Worm (Caenorhabditis elegans): Measurements from ENCODE around the gene C15H9.3.
A peak's percentile ranks its signal among the peaks of the same experiment; 100 is the strongest.

Gene C15H9.3

DNA sequence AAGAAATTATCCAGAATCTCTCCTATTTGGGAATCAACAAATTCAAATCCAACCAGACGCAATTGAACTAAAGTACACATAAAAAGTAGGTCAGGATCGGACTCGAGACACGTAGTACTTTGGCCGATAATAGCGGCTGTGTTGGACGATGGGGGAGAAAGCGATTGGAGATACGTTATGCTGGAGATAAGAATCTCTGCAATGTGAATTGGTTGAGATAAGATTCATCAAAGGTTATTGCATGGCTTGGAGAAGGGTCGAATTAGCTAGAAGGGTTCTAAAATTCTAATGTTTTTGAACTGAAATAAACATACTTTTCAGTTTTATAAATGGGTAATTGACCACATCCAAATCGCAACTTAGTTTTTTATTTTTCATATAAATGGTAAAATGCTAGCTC lies 23.1 kb upstream of the C15H9.3 start:
- no peak for TF ChIP-seq ceh-43 (GFP tag; optimal IDR thresholded peaks at IDR 0.05)
- no peak for TF ChIP-seq elt-3 (tag; optimal IDR thresholded peaks at IDR 0.05)
- peak; percentile 77 for TF ChIP-seq ham-2 (GFP tag; optimal IDR thresholded peaks at IDR 0.05)
- TF ChIP-seq nhr-76 (tag; optimal IDR thresholded peaks at IDR 0.05) = no peak
- no peak for TF ChIP-seq lin-13 (tag; optimal IDR thresholded peaks at IDR 0.05)
- TF ChIP-seq drap-1 (GFP tag; optimal IDR thresholded peaks at IDR 0.05) = no peak
- no peak for TF ChIP-seq snpc-4 (tag; optimal IDR thresholded peaks at IDR 0.05)
- no peak for TF ChIP-seq lsy-2 (tag; optimal IDR thresholded peaks at IDR 0.05)
- TF ChIP-seq ces-1 (GFP tag; optimal IDR thresholded peaks at IDR 0.05) = no peak
- peak; percentile 98 for TF ChIP-seq elt-1 (tag; optimal IDR thresholded peaks at IDR 0.05; ENCODE audit: borderline replicate concordance, insufficient read depth)
- TF ChIP-seq nhr-2 (tag; optimal IDR thresholded peaks at IDR 0.05) = peak; percentile 31
- TF ChIP-seq zip-8 (tag; optimal IDR thresholded peaks at IDR 0.05) = no peak
- no peak for TF ChIP-seq sptf-1 (tag; optimal IDR thresholded peaks at IDR 0.05)
- TF ChIP-seq lin-32 (GFP tag; optimal IDR thresholded peaks at IDR 0.05) = no peak
- TF ChIP-seq cnd-1 (tag; optimal IDR thresholded peaks at IDR 0.05) = no peak
- TF ChIP-seq blmp-1 (tag; optimal IDR thresholded peaks at IDR 0.05) = no peak

DNA sequence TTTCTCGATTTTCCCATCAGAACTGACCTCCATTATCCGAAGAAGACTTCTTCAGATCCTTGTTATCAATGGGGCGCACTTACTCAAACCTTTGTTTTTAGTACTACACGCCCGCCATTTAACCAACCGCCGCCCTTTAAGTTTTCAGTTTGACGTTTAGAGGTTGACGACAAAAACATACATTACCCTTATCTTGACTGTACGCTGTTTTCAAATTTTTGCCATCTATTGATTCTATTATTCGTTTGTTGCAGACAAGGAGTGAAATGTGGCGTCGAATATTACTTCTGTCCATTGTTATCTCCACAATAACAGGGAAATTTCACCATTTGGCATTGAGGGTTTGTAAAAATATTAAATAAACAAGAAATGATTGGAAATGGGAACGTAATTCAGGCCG lies 22.6 kb upstream of the C15H9.3 start, which contains the start of gene C15H9.5:
Gene C15H9.5 (plus strand): TSS at position 255 of the 400 bp plus-strand sequence.
- TF ChIP-seq mab-5 (tag; optimal IDR thresholded peaks at IDR 0.05) = no peak
- TF ChIP-seq nhr-12 (tag; optimal IDR thresholded peaks at IDR 0.05) = no peak
- no peak for TF ChIP-seq ceh-83 (GFP tag; optimal IDR thresholded peaks at IDR 0.05)
- no peak for TF ChIP-seq sem-2 (GFP tag; optimal IDR thresholded peaks at IDR 0.05)
- no peak for TF ChIP-seq unc-39 (tag; optimal IDR thresholded peaks at IDR 0.05)
- no peak for TF ChIP-seq lin-32 (GFP tag; optimal IDR thresholded peaks at IDR 0.05)
- TF ChIP-seq mep-1 (tag; optimal IDR thresholded peaks at IDR 0.05) = no peak
- no peak for TF ChIP-seq pha-4 (tag; optimal IDR thresholded peaks at IDR 0.05)
- TF ChIP-seq nhr-2 (tag; optimal IDR thresholded peaks at IDR 0.05) = no peak
- no peak for TF ChIP-seq ham-2 (GFP tag; optimal IDR thresholded peaks at IDR 0.05)
- no peak for TF ChIP-seq ces-1 (GFP tag; optimal IDR thresholded peaks at IDR 0.05)
- TF ChIP-seq ztf-11 (tag; optimal IDR thresholded peaks at IDR 0.05) = no peak
- TF ChIP-seq nhr-237 (tag; optimal IDR thresholded peaks at IDR 0.05) = no peak
- no peak for TF ChIP-seq mls-2 (tag; optimal IDR thresholded peaks at IDR 0.05)
- no peak for TF ChIP-seq drap-1 (GFP tag; optimal IDR thresholded peaks at IDR 0.05)
- no peak for TF ChIP-seq zip-8 (tag; optimal IDR thresholded peaks at IDR 0.05)
- no peak for TF ChIP-seq ceh-43 (GFP tag; optimal IDR thresholded peaks at IDR 0.05)

DNA sequence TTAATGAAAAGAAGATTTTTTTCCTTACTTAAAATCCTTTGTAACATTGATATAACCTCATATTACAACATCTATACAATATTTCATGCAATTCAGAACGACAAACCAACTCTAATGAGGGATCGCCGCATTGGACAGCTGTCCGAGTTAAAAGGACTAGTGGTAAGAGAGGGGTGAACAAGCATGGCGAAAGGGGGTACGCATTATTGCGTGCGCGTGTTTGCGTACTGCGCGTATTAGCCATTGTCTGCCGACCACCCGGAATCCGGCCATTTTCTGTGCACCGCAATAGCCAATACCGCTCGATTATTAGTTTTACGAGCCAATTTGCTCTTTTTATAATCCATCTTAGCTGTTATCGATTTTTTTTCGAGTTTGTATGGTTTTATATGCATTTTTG lies 18.1 kb upstream of the C15H9.3 start, which contains the start of gene C15H9.4:
Gene C15H9.4 (plus strand): TSS at position 93 of the 400 bp plus-strand sequence.
- TF ChIP-seq sem-2 (GFP tag; optimal IDR thresholded peaks at IDR 0.05) = peak; percentile 26
- peak; percentile 57 for TF ChIP-seq lin-13 (tag; optimal IDR thresholded peaks at IDR 0.05)
- no peak for TF ChIP-seq lin-32 (GFP tag; optimal IDR thresholded peaks at IDR 0.05)
- TF ChIP-seq ces-1 (GFP tag; optimal IDR thresholded peaks at IDR 0.05) = peak; percentile 71
- TF ChIP-seq cnd-1 (tag; optimal IDR thresholded peaks at IDR 0.05) = peak; percentile 84
- peak; percentile 3 for TF ChIP-seq elt-1 (tag; optimal IDR thresholded peaks at IDR 0.05; ENCODE audit: borderline replicate concordance, insufficient read depth)
- TF ChIP-seq ceh-39 (tag; optimal IDR thresholded peaks at IDR 0.05) = peak; percentile 2
- peak; percentile 62 for TF ChIP-seq pha-4 (tag; optimal IDR thresholded peaks at IDR 0.05)
- TF ChIP-seq tbx-8 (GFP tag; optimal IDR thresholded peaks at IDR 0.05) = no peak
- TF ChIP-seq hlh-1 (tag; optimal IDR thresholded peaks at IDR 0.05) = peak; percentile 73
- TF ChIP-seq ham-2 (GFP tag; optimal IDR thresholded peaks at IDR 0.05) = peak; percentile 88
- TF ChIP-seq unc-62 (GFP tag; optimal IDR thresholded peaks at IDR 0.05) = no peak
- TF ChIP-seq unc-39 (tag; optimal IDR thresholded peaks at IDR 0.05) = no peak
- peak; percentile 70 for TF ChIP-seq mls-2 (tag; optimal IDR thresholded peaks at IDR 0.05)
- TF ChIP-seq ztf-11 (tag; optimal IDR thresholded peaks at IDR 0.05) = no peak
- TF ChIP-seq lsy-2 (tag; optimal IDR thresholded peaks at IDR 0.05) = peak; percentile 12
- no peak for TF ChIP-seq snpc-4 (tag; optimal IDR thresholded peaks at IDR 0.05)
- TF ChIP-seq M03D4.4 (tag; optimal IDR thresholded peaks at IDR 0.05) = peak; percentile 66
- TF ChIP-seq nhr-28 (tag; optimal IDR thresholded peaks at IDR 0.05) = no peak
- TF ChIP-seq elt-3 (tag; optimal IDR thresholded peaks at IDR 0.05) = no peak
- no peak for TF ChIP-seq zip-8 (tag; optimal IDR thresholded peaks at IDR 0.05)
- peak; percentile 45 for TF ChIP-seq drap-1 (GFP tag; optimal IDR thresholded peaks at IDR 0.05)
- peak; percentile 59 for TF ChIP-seq unc-120 (tag; optimal IDR thresholded peaks at IDR 0.05; ENCODE audit: poor library complexity, severe bottlenecking)
- TF ChIP-seq nhr-76 (tag; optimal IDR thresholded peaks at IDR 0.05) = no peak
- TF ChIP-seq mep-1 (tag; optimal IDR thresholded peaks at IDR 0.05) = peak; percentile 16
- no peak for TF ChIP-seq blmp-1 (tag; optimal IDR thresholded peaks at IDR 0.05)
- peak; percentile 36 for TF ChIP-seq ceh-83 (GFP tag; optimal IDR thresholded peaks at IDR 0.05)
- TF ChIP-seq nhr-12 (tag; optimal IDR thresholded peaks at IDR 0.05) = no peak
- peak; percentile 49 for TF ChIP-seq ceh-43 (GFP tag; optimal IDR thresholded peaks at IDR 0.05)
- TF ChIP-seq nhr-2 (tag; optimal IDR thresholded peaks at IDR 0.05) = no peak
- TF ChIP-seq bed-3 (GFP tag; optimal IDR thresholded peaks at IDR 0.05) = no peak
- no peak for TF ChIP-seq nhr-237 (tag; optimal IDR thresholded peaks at IDR 0.05)
- no peak for TF ChIP-seq flh-1 (GFP tag; optimal IDR thresholded peaks at IDR 0.05)
- TF ChIP-seq mab-5 (tag; optimal IDR thresholded peaks at IDR 0.05) = no peak
- TF ChIP-seq sptf-1 (tag; optimal IDR thresholded peaks at IDR 0.05) = peak; percentile 72

All from whole organism, mixed stage, embryonic.